Worm (Caenorhabditis elegans) whole organism, L2 larva: ENCODE measurements around the gene fbxb-13.

ENCODE experiments used
- Y55F3AM.14 ChIP-seq: fragments of 200-800 bp; sonication (Bioruptor generic); optimal IDR thresholded peaks from 2 replicates; lab custom pipeline; 2018; ENCODE audit warnings: mild to moderate bottlenecking, missing genetic modification characterization, missing compliant biosample characterization
- blmp-1 ChIP-seq: sonication (generic microtip); optimal IDR thresholded peaks from 2 replicates; lab custom pipeline; 2017; ENCODE audit warnings: missing genetic modification characterization, mild to moderate bottlenecking, missing compliant biosample characterization, antibody characterized with exemption, moderate library complexity; ENCODE audit not compliant: insufficient read depth
- ztf-11 ChIP-seq: sonication (generic microtip); optimal IDR thresholded peaks from 2 replicates; lab custom pipeline; 2017; ENCODE audit warnings: missing biosample characterization, missing genetic modification characterization

ce11 chrII:1761564-1761963 is 26.5 kb upstream of the fbxb-13 start, which contains the start of gene F36H5.4:
- TF ChIP-seq ztf-11 (no peak), blmp-1 (tag; lab: Kevin White, UChicago) (no peak), Y55F3AM.14 (no peak)
